Worm (Caenorhabditis elegans) whole organism, L4 larva: ENCODE measurements around the gene msd-4.
A peak's percentile ranks its signal among the peaks of the same experiment; 100 is the strongest.

Experiments
- dmd-6 ChIP-seq: fragments of 200-800 bp; sonication (Bioruptor generic); IDR thresholded peaks from 2 replicates; pipeline ENCODE4 v1.3.6; 2022; ENCODE audit warnings: missing genetic modification reagents, missing genetic modification characterization, missing compliant biosample characterization
- dpl-1 ChIP-seq: fragments of 150-350 bp; optimal IDR thresholded peaks from 2 replicates; lab custom pipeline; 2014; ENCODE audit warnings: missing biosample characterization, missing genetic modification reagents, missing genetic modification characterization
- duxl-1 ChIP-seq: sonication (generic microtip); optimal IDR thresholded peaks from 2 replicates; lab custom pipeline; 2016; ENCODE audit warnings: mild to moderate bottlenecking, missing genetic modification characterization, moderate library complexity, missing compliant biosample characterization; ENCODE audit not compliant: poor library complexity
- hlh-11 ChIP-seq: fragments of 200-800 bp; sonication (Bioruptor generic); optimal IDR thresholded peaks from 2 replicates; lab custom pipeline; 2018; ENCODE audit warnings: mild to moderate bottlenecking, missing genetic modification characterization, missing compliant biosample characterization
- lin-13 ChIP-seq: fragments of 150-350 bp; optimal IDR thresholded peaks from 2 replicates; lab custom pipeline; 2014; ENCODE audit warnings: missing biosample characterization, missing genetic modification reagents, missing genetic modification characterization
- nhr-237 ChIP-seq: sonication (generic microtip); optimal IDR thresholded peaks from 2 replicates; lab custom pipeline; 2017; ENCODE audit warnings: missing biosample characterization, missing genetic modification characterization
- nhr-77 ChIP-seq: fragments of 150-350 bp; optimal IDR thresholded peaks from 2 replicates; lab custom pipeline; 2014; ENCODE audit warnings: missing biosample characterization, missing genetic modification characterization
- snpc-1.2 ChIP-seq: fragments of 200-800 bp; sonication (Bioruptor generic); IDR thresholded peaks from 2 replicates; pipeline ENCODE4 v1.3.6; 2022; ENCODE audit warnings: missing genetic modification reagents, missing genetic modification characterization, missing compliant biosample characterization
- snpc-4 ChIP-seq: fragments of 150-350 bp; optimal IDR thresholded peaks from 2 replicates; lab custom pipeline; 2014; ENCODE audit warnings: missing biosample characterization, missing genetic modification characterization
- unc-39 ChIP-seq: sonication (generic microtip); optimal IDR thresholded peaks from 2 replicates; lab custom pipeline; 2017; ENCODE audit warnings: missing biosample characterization, missing genetic modification characterization
- zip-2 ChIP-seq: fragments of 150-350 bp; optimal IDR thresholded peaks from 2 replicates; lab custom pipeline; 2014; ENCODE audit warnings: missing biosample characterization, missing genetic modification characterization
- ztf-11 ChIP-seq: fragments of 150-350 bp; optimal IDR thresholded peaks from 2 replicates; lab custom pipeline; 2014; ENCODE audit warnings: missing biosample characterization, missing genetic modification characterization

- TF ChIP-seq hlh-11 (tag; lab: Kevin White, UChicago) (no peak), unc-39 (tag; lab: Kevin White, UChicago) (no peak), ztf-11 (tag; lab: Kevin White, UChicago) (no peak), lin-13 (GFP tag; lab: Kevin White, UChicago) (no peak), dpl-1 (GFP tag; lab: Kevin White, UChicago) (peak; percentile 84), nhr-237 (no peak), nhr-77 (no peak), snpc-4 (tag; lab: Kevin White, UChicago) (no peak), dmd-6 (GFP tag; lab: Robert Waterston, UW) (no peak), zip-2 (no peak), snpc-1.2 (GFP tag; lab: Robert Waterston, UW) (no peak), duxl-1 (tag; lab: Kevin White, UChicago) (no peak)
These were observed 9.7 kb upstream of the msd-4 start, which contains the start of the genes tost-1 and arx-6 for ce11 chrIII:4878281-4878680.
